Worm (Caenorhabditis elegans): ENCODE results near the gene nhr-12.

ce11 chrV:10096932-10097331, 13.1 kb upstream of the nhr-12 start:
- TF ChIP-seq F33H1.4 (GFP tag; IDR thresholded peaks at IDR 0.05): no peak
- TF ChIP-seq C17E4.6 (GFP tag; IDR thresholded peaks at IDR 0.05): no peak
- no peak for TF ChIP-seq sea-2 (GFP tag; IDR thresholded peaks at IDR 0.05)

Data from whole organism, young adult.